Fruit fly (Drosophila melanogaster) whole organism, pupa: ENCODE data around the gene mRpS25.

Experiments used
- CG17806 ChIP-seq: fragments of 200-800 bp; sonication (Bioruptor generic); optimal IDR thresholded peaks from 2 replicates; lab custom pipeline; 2018; ENCODE audit warnings: missing biosample characterization, mild to moderate bottlenecking, missing genetic modification characterization, moderate library complexity
- CG34367 ChIP-seq: fragments of 200-800 bp; sonication (Bioruptor generic); optimal IDR thresholded peaks from 2 replicates; lab custom pipeline; 2018; ENCODE audit warnings: missing biosample characterization, mild to moderate bottlenecking, missing genetic modification characterization
- Ets98B ChIP-seq: fragments of 200-800 bp; sonication (Bioruptor generic); IDR thresholded peaks from 2 replicates; pipeline ENCODE4 v1.3.6; 2022; ENCODE audit warnings: missing biosample characterization, missing genetic modification characterization

DNA sequence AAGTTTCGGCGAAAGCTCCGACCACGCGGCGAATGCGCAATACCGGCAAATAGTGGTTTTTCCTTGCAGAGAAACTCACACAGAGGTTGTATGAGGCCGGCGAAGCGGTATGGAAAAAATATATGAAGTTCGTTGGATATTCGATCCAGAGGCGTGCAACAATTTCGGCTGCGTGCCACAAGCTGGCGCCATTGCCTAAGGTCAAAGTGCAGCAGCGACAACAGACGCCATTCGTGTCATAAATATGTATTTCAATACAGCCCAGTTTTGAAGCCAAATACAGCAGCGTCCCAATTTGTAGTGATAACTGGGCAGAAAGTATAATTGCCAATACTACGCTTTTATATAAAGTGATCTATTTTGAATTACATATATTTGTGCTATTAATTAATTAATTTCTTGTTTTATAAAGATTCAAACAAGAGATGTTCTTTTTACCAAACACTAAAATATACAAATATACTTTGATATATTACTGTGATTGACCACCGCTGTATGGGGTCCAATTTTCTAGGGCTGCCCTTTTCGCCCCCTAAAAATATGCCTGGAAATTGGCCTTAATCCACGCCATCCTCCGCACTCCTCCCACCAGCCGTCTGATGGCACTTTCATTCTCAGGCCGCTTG is 6.3 kb upstream of the mRpS25 start:
- TF ChIP-seq CG17806 (tag; lab: Kevin White, UChicago) (no peak), CG34367 (tag; lab: Kevin White, UChicago) (no peak), Ets98B (no peak)
